Worm (Caenorhabditis elegans) whole organism, early embryonic: ENCODE results near the gene C23H4.8.

Source experiments
- B0310.2 ChIP-seq: sonication (generic microtip); optimal IDR thresholded peaks from 2 replicates; lab custom pipeline; 2016; ENCODE audit warnings: mild to moderate bottlenecking, missing genetic modification characterization, missing compliant biosample characterization
- F13C5.2 ChIP-seq: sonication (generic microtip); optimal IDR thresholded peaks from 2 replicates; lab custom pipeline; 2017; ENCODE audit warnings: mild to moderate bottlenecking, missing genetic modification characterization, inconsistent platforms, missing compliant biosample characterization
- aly-1 ChIP-seq: sonication (generic microtip); optimal IDR thresholded peaks from 2 replicates; lab custom pipeline; 2016; ENCODE audit warnings: missing genetic modification characterization, missing compliant biosample characterization
- ama-1 ChIP-seq: fragments of 150-350 bp; optimal IDR thresholded peaks from 2 replicates; lab custom pipeline; 2014
- ceh-13 ChIP-seq: fragments of 200-800 bp; sonication (Bioruptor generic); optimal IDR thresholded peaks from 2 replicates; lab custom pipeline; 2018; ENCODE audit warnings: mild to moderate bottlenecking, missing genetic modification characterization, missing compliant biosample characterization
- ceh-36 ChIP-seq: sonication (generic microtip); optimal IDR thresholded peaks from 2 replicates; lab custom pipeline; 2016; ENCODE audit warnings: missing genetic modification characterization, inconsistent platforms, missing compliant biosample characterization
- ets-7 ChIP-seq: sonication (generic microtip); optimal IDR thresholded peaks from 2 replicates; lab custom pipeline; 2016; ENCODE audit warnings: missing genotype, missing genetic modification characterization, missing compliant biosample characterization
- flt-1 ChIP-seq: fragments of 200-800 bp; sonication (Bioruptor generic); IDR thresholded peaks from 2 replicates; pipeline ENCODE4 v1.3.6; 2022; ENCODE audit warnings: missing genetic modification characterization, missing compliant biosample characterization
- hmbx-1 ChIP-seq: sonication (generic microtip); optimal IDR thresholded peaks from 2 replicates; lab custom pipeline; 2016; ENCODE audit warnings: mild to moderate bottlenecking, missing genetic modification characterization, missing compliant biosample characterization
- hmg-4 ChIP-seq: fragments of 200-800 bp; sonication (Bioruptor generic); optimal IDR thresholded peaks from 2 replicates; lab custom pipeline; 2018; ENCODE audit warnings: mild to moderate bottlenecking, missing genetic modification characterization, missing compliant biosample characterization
- hnd-1 ChIP-seq: sonication (generic microtip); optimal IDR thresholded peaks from 2 replicates; lab custom pipeline; 2016; ENCODE audit warnings: missing genetic modification characterization, missing compliant biosample characterization
- pes-1 ChIP-seq: fragments of 200-800 bp; sonication (Bioruptor generic); IDR thresholded peaks from 2 replicates; pipeline ENCODE4 v1.3.6; 2022; ENCODE audit warnings: missing genetic modification reagents, missing genetic modification characterization, missing compliant biosample characterization
- scrt-1 ChIP-seq: fragments of 200-800 bp; sonication (Bioruptor generic); IDR thresholded peaks from 2 replicates; pipeline ENCODE4 v1.3.6; 2022; ENCODE audit warnings: missing genetic modification characterization, missing compliant biosample characterization
- sea-1 ChIP-seq: fragments of 200-800 bp; sonication (Bioruptor generic); conservative IDR thresholded peaks from 2 replicates; pipeline ENCODE4 v1.3.6; 2022; ENCODE audit warnings: missing genetic modification characterization, missing compliant biosample characterization
- tbx-11 ChIP-seq: fragments of 200-800 bp; sonication (Bioruptor generic); IDR thresholded peaks from 2 replicates; pipeline ENCODE4 v1.3.6; 2022; ENCODE audit warnings: missing genetic modification characterization, missing compliant biosample characterization
- tbx-37 ChIP-seq: fragments of 200-800 bp; sonication (Bioruptor generic); conservative IDR thresholded peaks from 2 replicates; pipeline ENCODE4 v1.3.6; 2022; ENCODE audit warnings: missing genetic modification reagents, missing genetic modification characterization, missing compliant biosample characterization
- tra-4 ChIP-seq: sonication (generic microtip); optimal IDR thresholded peaks from 2 replicates; lab custom pipeline; 2017; ENCODE audit warnings: missing genetic modification characterization, missing compliant biosample characterization

Gene C23H4.8

DNA sequence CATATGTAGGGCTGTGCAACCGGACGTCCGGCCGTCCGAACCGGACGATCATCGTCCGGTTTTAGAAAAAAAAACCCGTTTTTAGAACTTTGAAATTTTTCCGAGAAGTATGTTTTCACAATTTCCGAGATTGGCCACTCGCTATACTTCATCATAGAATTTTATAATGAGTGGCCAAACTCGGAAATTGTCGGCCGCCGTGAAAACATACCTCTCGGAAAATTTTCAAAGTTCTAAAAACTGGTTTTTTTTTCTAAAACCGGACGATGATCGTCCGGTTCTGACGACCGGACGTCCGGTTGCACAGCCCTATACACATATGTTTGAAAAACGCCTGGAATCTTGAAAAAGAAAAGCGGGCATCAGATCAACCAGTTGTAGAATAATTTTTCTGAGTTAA lies 10.1 kb downstream of the C23H4.8 start:
- TF ChIP-seq scrt-1 (no peak), ets-7 (tag; lab: Kevin White, UChicago) (no peak)

DNA sequence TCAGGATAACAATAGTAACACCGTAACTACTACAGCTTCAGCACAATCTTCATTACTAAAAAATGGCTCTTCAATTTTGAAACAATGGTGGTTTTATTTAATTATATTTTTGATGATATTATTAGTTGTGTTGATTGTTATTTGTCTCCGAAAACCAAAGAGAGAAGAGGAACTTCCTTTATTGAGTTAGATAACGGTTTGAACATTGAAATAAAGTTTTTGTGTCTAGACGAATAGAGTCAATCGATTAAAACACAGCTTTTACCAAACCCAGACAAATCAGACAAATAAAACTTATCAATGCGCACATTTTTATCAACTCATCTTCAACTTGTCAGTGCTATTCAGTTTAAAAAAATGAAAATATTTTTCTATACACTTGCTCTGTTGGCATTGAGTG lies 12.6 kb downstream of the C23H4.8 start, which contains the start of gene cest-7:
Gene cest-7, plus strand, starts transcription at position 301 of the 400 bp plus-strand sequence.
- TF ChIP-seq tra-4 (tag; lab: Kevin White, UChicago) (no peak), hmbx-1 (tag; lab: Kevin White, UChicago) (no peak), tbx-37 (GFP tag; lab: Robert Waterston, UW) (no peak), hnd-1 (no peak), pes-1 (GFP tag; lab: Robert Waterston, UW) (no peak), sea-1 (GFP tag; lab: Robert Waterston, UW) (no peak), ets-7 (tag; lab: Kevin White, UChicago) (no peak), scrt-1 (no peak), ama-1 (no peak), ceh-13 (GFP tag; lab: Kevin White, UChicago) (no peak), hmg-4 (GFP tag; lab: Kevin White, UChicago) (no peak), aly-1 (no peak)

DNA sequence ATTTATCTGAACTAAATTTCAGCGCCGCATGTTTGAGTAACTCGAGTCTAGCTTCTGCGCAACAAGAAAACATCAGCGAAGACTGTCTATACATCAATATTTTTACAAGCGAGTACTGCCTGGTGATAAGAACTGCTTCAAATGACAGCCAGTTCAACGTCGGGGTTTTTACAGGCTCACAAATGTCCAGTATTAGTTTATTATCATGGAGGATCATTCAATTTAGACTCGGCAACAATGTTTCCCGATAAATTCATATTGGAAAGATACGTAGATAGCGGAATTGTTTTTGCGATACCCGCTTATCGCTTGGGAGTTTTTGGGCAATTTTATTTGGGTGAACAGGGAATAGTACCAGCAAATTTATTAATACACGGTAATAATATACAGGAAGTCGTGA lies 13.3 kb downstream of the C23H4.8 start:
- no peak for TF ChIP-seq hnd-1
- TF ChIP-seq ets-7 (tag; lab: Kevin White, UChicago): no peak
- no peak for TF ChIP-seq B0310.2 (tag; lab: Kevin White, UChicago)
- no peak for TF ChIP-seq tra-4 (tag; lab: Kevin White, UChicago)
- TF ChIP-seq ceh-13 (GFP tag; lab: Kevin White, UChicago): no peak
- TF ChIP-seq sea-1 (GFP tag; lab: Robert Waterston, UW): no peak
- TF ChIP-seq hmg-4 (GFP tag; lab: Kevin White, UChicago): no peak
- TF ChIP-seq pes-1 (GFP tag; lab: Robert Waterston, UW): no peak
- TF ChIP-seq F13C5.2 (tag; lab: Kevin White, UChicago): no peak
- TF ChIP-seq tbx-37 (GFP tag; lab: Robert Waterston, UW): no peak
- no peak for TF ChIP-seq scrt-1
- no peak for TF ChIP-seq ama-1
- no peak for TF ChIP-seq flt-1

DNA sequence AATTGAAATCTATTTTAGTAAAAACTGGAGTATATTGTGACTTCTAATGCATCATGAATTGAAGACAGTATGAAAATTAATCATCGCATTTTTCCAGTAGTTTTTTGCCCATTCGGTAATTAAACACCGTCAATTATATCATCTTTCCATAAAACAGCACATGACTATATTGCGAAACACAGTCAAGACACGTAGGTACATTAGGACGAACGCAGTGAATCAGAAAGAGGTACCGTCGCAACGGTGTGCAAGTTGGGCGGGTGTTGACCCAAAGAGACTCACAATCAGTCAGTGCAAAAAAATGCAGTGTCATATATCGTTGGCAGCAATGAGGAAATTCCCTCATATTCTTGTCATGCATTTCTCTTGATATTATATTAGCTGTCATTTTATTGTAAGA lies 17.4 kb downstream of the C23H4.8 start:
- TF ChIP-seq tbx-37 (GFP tag; lab: Robert Waterston, UW) (no peak), scrt-1 (no peak), flt-1 (no peak), ceh-13 (GFP tag; lab: Kevin White, UChicago) (no peak), pes-1 (GFP tag; lab: Robert Waterston, UW) (no peak), F13C5.2 (tag; lab: Kevin White, UChicago) (no peak), sea-1 (GFP tag; lab: Robert Waterston, UW) (no peak), ets-7 (tag; lab: Kevin White, UChicago) (no peak), B0310.2 (tag; lab: Kevin White, UChicago) (no peak), ceh-36 (tag; lab: Kevin White, UChicago) (no peak), ama-1 (no peak), hnd-1 (no peak)

DNA sequence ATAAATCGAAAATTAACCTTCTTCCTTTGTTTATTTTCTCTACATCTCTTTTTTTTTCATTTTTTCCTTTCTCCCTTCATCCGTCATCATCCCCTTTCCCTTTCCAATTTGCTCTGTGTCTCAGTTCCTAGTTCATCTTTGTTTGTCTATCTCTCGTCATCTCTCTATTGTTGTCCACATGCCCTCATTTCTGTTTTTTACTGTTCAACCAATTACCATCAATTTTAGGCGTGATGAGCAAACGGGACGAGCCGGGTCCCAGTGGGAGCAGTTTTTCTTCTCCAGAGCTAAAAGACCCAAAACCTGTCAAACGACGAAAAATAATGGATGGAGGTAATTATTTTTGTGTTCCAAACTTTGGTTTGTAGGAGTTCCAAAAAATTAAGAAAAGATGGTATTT lies 18.3 kb downstream of the C23H4.8 start, which contains the start of gene C23H4.6:
Gene C23H4.6, plus strand, starts transcription at position 219 of the 400 bp plus-strand sequence.
- TF ChIP-seq aly-1 (no peak), hmbx-1 (tag; lab: Kevin White, UChicago) (no peak), B0310.2 (tag; lab: Kevin White, UChicago) (no peak), ceh-13 (GFP tag; lab: Kevin White, UChicago) (no peak)

DNA sequence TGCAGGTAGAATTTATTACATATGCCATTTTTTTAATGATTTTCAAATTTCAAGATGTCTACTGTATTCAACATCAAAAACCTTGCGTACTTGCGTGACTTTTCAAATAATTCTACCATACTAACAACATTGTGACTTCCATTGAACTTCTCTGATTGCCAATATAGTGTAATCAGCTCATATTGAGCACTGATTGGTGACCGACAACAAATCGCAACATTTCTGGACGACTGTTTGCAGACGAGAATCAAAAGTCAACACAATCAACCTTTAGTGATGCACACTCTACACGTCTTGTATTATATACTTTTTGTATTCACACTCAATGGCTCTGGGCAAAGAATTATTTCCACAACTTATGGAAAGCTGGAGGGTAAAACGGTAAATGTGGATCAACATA lies 24.4 kb downstream of the C23H4.8 start, which contains the start of gene cest-3:
Gene cest-3, plus strand, starts transcription at position 190 of the 400 bp plus-strand sequence.
- TF ChIP-seq hmg-4 (GFP tag; lab: Kevin White, UChicago): no peak
- no peak for TF ChIP-seq hmbx-1 (tag; lab: Kevin White, UChicago)
- TF ChIP-seq ama-1: no peak
- no peak for TF ChIP-seq tra-4 (tag; lab: Kevin White, UChicago)
- no peak for TF ChIP-seq scrt-1
- no peak for TF ChIP-seq hnd-1
- TF ChIP-seq tbx-37 (GFP tag; lab: Robert Waterston, UW): no peak
- TF ChIP-seq F13C5.2 (tag; lab: Kevin White, UChicago): no peak
- TF ChIP-seq ceh-36 (tag; lab: Kevin White, UChicago): no peak
- no peak for TF ChIP-seq ets-7 (tag; lab: Kevin White, UChicago)

DNA sequence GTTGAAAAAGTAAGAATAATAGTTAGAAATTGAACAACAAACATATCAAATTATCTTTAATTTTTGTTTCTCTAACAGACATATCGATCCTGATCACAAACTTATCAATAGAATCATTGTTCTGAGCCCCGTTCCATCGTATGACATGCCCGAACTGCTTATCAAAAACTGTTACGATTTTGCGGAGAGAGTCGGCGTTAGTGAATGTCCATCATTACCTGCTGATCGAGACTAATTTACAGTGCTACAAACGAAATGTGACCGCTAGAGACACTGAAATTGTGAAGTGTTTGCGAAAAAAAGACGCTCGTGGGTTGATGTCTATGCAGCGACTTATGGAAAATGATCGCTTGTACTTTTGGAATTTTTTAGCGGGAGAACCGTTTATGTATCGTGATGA lies 25.9 kb downstream of the C23H4.8 start:
- TF ChIP-seq B0310.2 (tag; lab: Kevin White, UChicago): no peak
- no peak for TF ChIP-seq scrt-1
- no peak for TF ChIP-seq aly-1
- TF ChIP-seq ceh-13 (GFP tag; lab: Kevin White, UChicago): no peak
- TF ChIP-seq ama-1: no peak
- TF ChIP-seq ceh-36 (tag; lab: Kevin White, UChicago): no peak
- no peak for TF ChIP-seq hmbx-1 (tag; lab: Kevin White, UChicago)
- no peak for TF ChIP-seq hmg-4 (GFP tag; lab: Kevin White, UChicago)
- no peak for TF ChIP-seq sea-1 (GFP tag; lab: Robert Waterston, UW)
- no peak for TF ChIP-seq tbx-37 (GFP tag; lab: Robert Waterston, UW)
- no peak for TF ChIP-seq ets-7 (tag; lab: Kevin White, UChicago)
- no peak for TF ChIP-seq tra-4 (tag; lab: Kevin White, UChicago)
- TF ChIP-seq flt-1: no peak
- TF ChIP-seq F13C5.2 (tag; lab: Kevin White, UChicago): no peak
- TF ChIP-seq tbx-11: no peak
- no peak for TF ChIP-seq hnd-1
- no peak for TF ChIP-seq pes-1 (GFP tag; lab: Robert Waterston, UW)

DNA sequence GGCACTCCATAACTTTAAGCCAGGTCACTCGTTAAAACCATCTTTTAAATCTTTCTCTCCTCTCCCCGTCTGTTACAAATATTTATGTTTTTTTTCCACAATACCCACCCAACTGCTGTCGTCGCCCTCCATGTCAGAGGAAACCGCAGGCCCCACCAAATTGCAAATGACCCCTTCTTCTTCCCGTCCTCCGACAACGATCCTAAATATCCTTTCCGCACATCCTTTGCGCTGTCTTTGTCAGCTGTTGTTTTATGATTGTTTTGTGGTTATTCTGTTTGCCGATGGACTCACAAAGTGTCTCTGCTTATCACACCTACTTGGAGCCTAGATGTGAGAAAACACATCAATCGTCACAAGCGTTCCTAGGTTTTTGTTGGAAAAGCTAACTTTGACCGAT lies 31.1 kb downstream of the C23H4.8 start:
- no peak for TF ChIP-seq hmbx-1 (tag; lab: Kevin White, UChicago)
- TF ChIP-seq scrt-1: no peak
- no peak for TF ChIP-seq F13C5.2 (tag; lab: Kevin White, UChicago)
- no peak for TF ChIP-seq ceh-13 (GFP tag; lab: Kevin White, UChicago)
- TF ChIP-seq B0310.2 (tag; lab: Kevin White, UChicago): no peak
- no peak for TF ChIP-seq tbx-37 (GFP tag; lab: Robert Waterston, UW)
- TF ChIP-seq hmg-4 (GFP tag; lab: Kevin White, UChicago): no peak
